Fruit fly (Drosophila melanogaster) whole organism, embryonic: ENCODE results near the gene BBIP1.

ENCODE experiments used
- Aef1 ChIP-seq: fragments of 200-800 bp; sonication (Bioruptor generic); IDR thresholded peaks from 3 replicates; pipeline ENCODE4 v1.3.6; 2022; ENCODE audit warnings: missing biosample characterization, missing genetic modification characterization
- Antp ChIP-seq: fragments of 200-800 bp; sonication (Bioruptor generic); optimal IDR thresholded peaks from 3 replicates; lab custom pipeline; 2016; ENCODE audit warnings: missing biosample characterization, missing genetic modification characterization
- Awh ChIP-seq: fragments of 200-800 bp; sonication (Bioruptor generic); IDR thresholded peaks from 2 replicates; pipeline ENCODE4, ENCODE4 v1.3.6; 2022; ENCODE audit warnings: missing biosample characterization, missing genetic modification characterization
- BEAF-32 ChIP-seq: fragments of 200-800 bp; sonication (Bioruptor generic); optimal IDR thresholded peaks from 3 replicates; lab custom pipeline; 2017; ENCODE audit warnings: missing biosample characterization, missing genetic modification characterization, mild to moderate bottlenecking, moderate library complexity, missing genetic modification reagents
- Bteb2 ChIP-seq: fragments of 200-800 bp; sonication (Bioruptor generic); optimal IDR thresholded peaks from 2 replicates; lab custom pipeline; 2016; ENCODE audit warnings: missing biosample characterization, missing genetic modification characterization
- CG10274 ChIP-seq: fragments of 200-800 bp; sonication (Bioruptor generic); optimal IDR thresholded peaks from 3 replicates; lab custom pipeline; 2017; ENCODE audit warnings: missing biosample characterization, mild to moderate bottlenecking, missing genetic modification characterization
- CG10366 ChIP-seq: fragments of 200-800 bp; sonication (Bioruptor generic); IDR thresholded peaks from 2 replicates; pipeline ENCODE4 v1.3.6; 2022; ENCODE audit warnings: missing biosample characterization, missing genetic modification characterization
- CG10654 ChIP-seq: fragments of 200-800 bp; sonication (Bioruptor generic); optimal IDR thresholded peaks from 2 replicates; lab custom pipeline; 2016; ENCODE audit warnings: missing biosample characterization, missing genetic modification characterization
- CG10979 ChIP-seq: fragments of 200-800 bp; sonication (Bioruptor generic); optimal IDR thresholded peaks from 2 replicates; lab custom pipeline; 2018; ENCODE audit warnings: missing biosample characterization, mild to moderate bottlenecking, missing genetic modification characterization, moderate library complexity
- CG11085 ChIP-seq: fragments of 200-800 bp; sonication (Bioruptor generic); IDR thresholded peaks from 2 replicates; pipeline ENCODE4 v1.3.6; 2022; ENCODE audit warnings: missing biosample characterization, missing genetic modification characterization
- CG11398 ChIP-seq: fragments of 200-800 bp; sonication (Bioruptor generic); optimal IDR thresholded peaks from 2 replicates; lab custom pipeline; 2016; ENCODE audit warnings: missing biosample characterization, missing genetic modification characterization
- CG11504 ChIP-seq: fragments of 200-800 bp; sonication (Bioruptor generic); optimal IDR thresholded peaks from 3 replicates; lab custom pipeline; 2019; ENCODE audit warnings: missing biosample characterization, mild to moderate bottlenecking, missing genetic modification characterization, moderate library complexity
- CG12769 ChIP-seq: fragments of 200-800 bp; sonication (Bioruptor generic); optimal IDR thresholded peaks from 2 replicates; lab custom pipeline; 2019; ENCODE audit warnings: missing biosample characterization, mild to moderate bottlenecking, missing genetic modification characterization, moderate library complexity
- CG14860 ChIP-seq: fragments of 200-800 bp; sonication (Bioruptor generic); IDR thresholded peaks from 3 replicates; pipeline ENCODE4 v1.3.6; 2022; ENCODE audit warnings: missing biosample characterization, missing genetic modification characterization; ENCODE audit not compliant: partially characterized antibody
- CG15011 ChIP-seq: fragments of 200-800 bp; sonication (Bioruptor generic); optimal IDR thresholded peaks from 3 replicates; lab custom pipeline; 2018; ENCODE audit warnings: missing biosample characterization, mild to moderate bottlenecking, missing genetic modification characterization
- CG1602 ChIP-seq: fragments of 200-800 bp; sonication (Bioruptor generic); optimal IDR thresholded peaks from 3 replicates; lab custom pipeline; 2016; ENCODE audit warnings: missing biosample characterization, missing genetic modification characterization
- CG17568 ChIP-seq: fragments of 200-800 bp; sonication (Bioruptor generic); optimal IDR thresholded peaks from 2 replicates; lab custom pipeline; 2018; ENCODE audit warnings: missing biosample characterization, mild to moderate bottlenecking, missing genetic modification characterization, moderate library complexity
- CG17829 ChIP-seq: fragments of 200-800 bp; optimal IDR thresholded peaks from 2 replicates; lab custom pipeline; 2019; ENCODE audit warnings: missing biosample characterization, mild to moderate bottlenecking, missing genetic modification characterization, moderate library complexity
- CG1792 ChIP-seq: fragments of 200-800 bp; sonication (Bioruptor generic); optimal IDR thresholded peaks from 2 replicates; lab custom pipeline; 2016; ENCODE audit warnings: missing biosample characterization, missing genetic modification characterization
- CG2199 ChIP-seq: fragments of 200-800 bp; sonication (Bioruptor generic); IDR thresholded peaks from 3 replicates; pipeline ENCODE4 v1.3.6; 2022; ENCODE audit warnings: missing biosample characterization, missing genetic modification characterization
- CG3407 ChIP-seq: fragments of 200-800 bp; sonication (Bioruptor generic); optimal IDR thresholded peaks from 2 replicates; lab custom pipeline; 2018; ENCODE audit warnings: missing biosample characterization, mild to moderate bottlenecking, missing genetic modification characterization
- CG7271 ChIP-seq: fragments of 200-800 bp; sonication (Bioruptor generic); optimal IDR thresholded peaks from 2 replicates; lab custom pipeline; 2018; ENCODE audit warnings: missing biosample characterization, mild to moderate bottlenecking, missing genetic modification characterization, moderate library complexity
- CG9817 ChIP-seq: fragments of 200-800 bp; sonication (Bioruptor generic); optimal IDR thresholded peaks from 2 replicates; lab custom pipeline; 2018; ENCODE audit warnings: missing biosample characterization, mild to moderate bottlenecking, missing genetic modification characterization, moderate library complexity
- CG9876 ChIP-seq: fragments of 200-800 bp; sonication (Bioruptor generic); optimal IDR thresholded peaks from 2 replicates; lab custom pipeline; 2016; ENCODE audit warnings: missing biosample characterization, missing genetic modification characterization
- Dek ChIP-seq: fragments of 200-800 bp; sonication (Bioruptor generic); optimal IDR thresholded peaks from 3 replicates; lab custom pipeline; 2019; ENCODE audit warnings: missing biosample characterization, mild to moderate bottlenecking, missing genetic modification characterization, moderate library complexity
- Hmr ChIP-seq: fragments of 200-800 bp; sonication (Bioruptor generic); optimal IDR thresholded peaks from 3 replicates; lab custom pipeline; 2017; ENCODE audit warnings: mild to moderate bottlenecking, missing biosample characterization, missing genetic modification reagents, missing genetic modification characterization
- Lhr ChIP-seq: fragments of 200-800 bp; sonication (Bioruptor generic); optimal IDR thresholded peaks from 3 replicates; lab custom pipeline; 2017; ENCODE audit warnings: mild to moderate bottlenecking, missing biosample characterization, missing genetic modification reagents, missing genetic modification characterization
- Meics ChIP-seq: fragments of 200-800 bp; sonication (Bioruptor generic); optimal IDR thresholded peaks from 2 replicates; lab custom pipeline; 2017; ENCODE audit warnings: missing biosample characterization, mild to moderate bottlenecking, missing genetic modification characterization
- Mes4 ChIP-seq: fragments of 200-800 bp; sonication (Bioruptor generic); optimal IDR thresholded peaks from 2 replicates; lab custom pipeline; 2016; ENCODE audit warnings: missing biosample characterization, missing genetic modification characterization
- Mrtf ChIP-seq: fragments of 200-800 bp; sonication (Bioruptor generic); IDR thresholded peaks from 3 replicates; pipeline ENCODE4 v1.3.6; 2022; ENCODE audit warnings: missing biosample characterization, missing genetic modification characterization
- Rfx ChIP-seq: fragments of 200-800 bp; sonication (Bioruptor generic); IDR thresholded peaks from 2 replicates; pipeline ENCODE4 v1.3.6; 2022; ENCODE audit warnings: missing biosample characterization, missing genetic modification characterization
- Sox100B ChIP-seq: fragments of 200-800 bp; sonication (Bioruptor generic); optimal IDR thresholded peaks from 3 replicates; lab custom pipeline; 2018; ENCODE audit warnings: missing biosample characterization, mild to moderate bottlenecking, missing genetic modification characterization
- bab2 ChIP-seq: fragments of 200-800 bp; sonication (Bioruptor generic); optimal IDR thresholded peaks from 2 replicates; lab custom pipeline; 2016; ENCODE audit warnings: missing biosample characterization, missing genetic modification characterization
- bbx ChIP-seq: fragments of 200-800 bp; sonication (Bioruptor generic); IDR thresholded peaks from 2 replicates; pipeline ENCODE4 v1.3.6; 2022; ENCODE audit warnings: missing biosample characterization, missing genetic modification characterization; ENCODE audit not compliant: partially characterized antibody
- bowl ChIP-seq: fragments of 200-800 bp; sonication (Bioruptor generic); IDR thresholded peaks from 2 replicates; pipeline ENCODE4 v1.3.6; 2022; ENCODE audit warnings: missing biosample characterization, missing genetic modification characterization
- cas ChIP-seq: fragments of 200-800 bp; sonication (Bioruptor generic); IDR thresholded peaks from 2 replicates; pipeline ENCODE4 v1.3.6; 2022; ENCODE audit warnings: missing biosample characterization, missing genetic modification characterization
- dan ChIP-seq: fragments of 200-800 bp; sonication (Bioruptor generic); IDR thresholded peaks from 2 replicates; pipeline ENCODE4 v1.3.6; 2022; ENCODE audit warnings: missing biosample characterization, missing genetic modification characterization
- danr ChIP-seq: fragments of 200-800 bp; sonication (Bioruptor generic); IDR thresholded peaks from 2 replicates; pipeline ENCODE4 v1.3.6; 2022; ENCODE audit warnings: missing biosample characterization, missing genetic modification characterization
- dati ChIP-seq: fragments of 200-800 bp; sonication (Bioruptor generic); IDR thresholded peaks from 2 replicates; pipeline ENCODE4 v1.3.6; 2022; ENCODE audit warnings: missing biosample characterization, missing genetic modification characterization
- dmrt99B ChIP-seq: fragments of 200-800 bp; sonication (Bioruptor generic); optimal IDR thresholded peaks from 2 replicates; lab custom pipeline; 2018; ENCODE audit warnings: missing biosample characterization, mild to moderate bottlenecking, missing genetic modification characterization, moderate library complexity
- gem ChIP-seq: fragments of 200-800 bp; sonication (Bioruptor generic); optimal IDR thresholded peaks from 2 replicates; lab custom pipeline; 2019; ENCODE audit warnings: missing biosample characterization, mild to moderate bottlenecking, missing genetic modification characterization, moderate library complexity
- grn ChIP-seq: fragments of 200-800 bp; sonication (Bioruptor generic); optimal IDR thresholded peaks from 3 replicates; lab custom pipeline; 2017; ENCODE audit warnings: missing biosample characterization, missing genetic modification characterization
- hth ChIP-seq: fragments of >200 bp; optimal IDR thresholded peaks from 2 replicates; lab custom pipeline; 2017; ENCODE audit warnings: inconsistent platforms
- nmo ChIP-seq: fragments of 200-800 bp; sonication (Bioruptor generic); optimal IDR thresholded peaks from 2 replicates; lab custom pipeline; 2018; ENCODE audit warnings: missing biosample characterization, mild to moderate bottlenecking, missing genetic modification characterization, moderate library complexity
- p53 ChIP-seq: fragments of 200-800 bp; sonication (Bioruptor generic); optimal IDR thresholded peaks from 2 replicates; lab custom pipeline; 2016; ENCODE audit warnings: missing biosample characterization, missing genetic modification characterization
- pum ChIP-seq: fragments of 200-800 bp; sonication (Bioruptor generic); optimal IDR thresholded peaks from 2 replicates; lab custom pipeline; 2016; ENCODE audit warnings: missing biosample characterization, missing genetic modification characterization
- schlank ChIP-seq: fragments of 200-800 bp; sonication (Bioruptor generic); optimal IDR thresholded peaks from 2 replicates; lab custom pipeline; 2018; ENCODE audit warnings: missing biosample characterization, mild to moderate bottlenecking, missing genetic modification characterization
- shn ChIP-seq: fragments of 200-800 bp; sonication (Bioruptor generic); optimal IDR thresholded peaks from 3 replicates; lab custom pipeline; 2016; ENCODE audit warnings: missing biosample characterization, missing genetic modification characterization
- sr ChIP-seq: fragments of 200-800 bp; sonication (Bioruptor generic); IDR thresholded peaks from 3 replicates; pipeline ENCODE4 v1.3.6; 2022; ENCODE audit warnings: missing biosample characterization, missing genetic modification characterization
- unc-4 ChIP-seq: fragments of 200-800 bp; sonication (Bioruptor generic); IDR thresholded peaks from 2 replicates; pipeline ENCODE4 v1.3.6; 2022; ENCODE audit warnings: missing biosample characterization, missing genetic modification characterization; ENCODE audit not compliant: partially characterized antibody

The BBIP1 gene

DNA sequence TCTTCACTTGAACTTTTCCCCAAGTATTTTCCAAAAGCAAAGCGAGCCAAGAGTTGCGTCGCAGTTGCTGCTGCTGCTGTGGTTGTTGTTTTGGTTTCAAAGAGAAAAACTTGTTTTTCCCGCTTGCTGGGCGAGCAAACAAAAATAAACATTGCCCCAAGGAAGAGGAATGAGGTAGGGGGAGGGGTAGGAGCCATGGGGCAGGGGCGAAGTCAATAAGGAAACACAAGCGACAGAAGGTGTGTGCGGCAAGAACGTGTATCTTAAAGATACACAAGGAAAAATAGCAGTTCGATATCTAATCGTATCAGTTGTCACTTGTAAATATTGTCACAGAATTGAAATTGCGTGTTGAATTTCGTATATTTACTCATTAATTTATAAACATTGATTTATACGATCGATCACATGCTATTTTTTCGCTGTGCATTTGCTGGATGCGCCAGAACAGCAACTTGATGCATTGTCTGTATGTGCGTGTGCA is 10.6 kb upstream of the BBIP1 start (continued):
- TF ChIP-seq danr (GFP tag; lab: Robert Waterston, UW) = no peak
- peak; percentile 83 for TF ChIP-seq gem (tag; lab: Kevin White, UChicago)
- peak; percentile 48 for TF ChIP-seq grn (GFP tag; lab: Kevin White, UChicago)
- no peak for TF ChIP-seq Aef1
- 0 out of 2 replicates have a peak, but pooled peaks have one; percentile 6 for TF ChIP-seq dan (GFP tag; lab: Robert Waterston, UW)
- TF ChIP-seq shn (GFP tag; lab: Kevin White, UChicago) = peak; percentile 38
- TF ChIP-seq CG10979 (tag; lab: Kevin White, UChicago) = peak; percentile 86
- TF ChIP-seq dati = 0 out of 2 replicates have a peak, but pooled peaks have one; percentile 46
- TF ChIP-seq cas = no peak
- peak; percentile 84 for TF ChIP-seq CG12769 (tag; lab: Kevin White, UChicago)
- peak; percentile 36 for TF ChIP-seq Dek (tag; lab: Kevin White, UChicago)
- peak; percentile 60 for TF ChIP-seq CG11504 (tag; lab: Kevin White, UChicago)
- TF ChIP-seq hth (lab: Kevin White, UChicago) = no peak
- TF ChIP-seq bbx = 0 out of 2 replicates have a peak, but pooled peaks have one; percentile 18
- TF ChIP-seq CG15011 (GFP tag; lab: Kevin White, UChicago) = peak; percentile 66
- TF ChIP-seq CG17568 (GFP tag; lab: Kevin White, UChicago) = peak; percentile 81
- no peak for TF ChIP-seq Bteb2
- TF ChIP-seq nmo (GFP tag; lab: Kevin White, UChicago) = peak; percentile 78
- TF ChIP-seq Hmr = peak; percentile 77
- TF ChIP-seq CG3407 (GFP tag; lab: Kevin White, UChicago) = peak; percentile 72
- TF ChIP-seq Mes4 = no peak
- TF ChIP-seq sr (GFP tag; lab: Robert Waterston, UW) = no peak; the same call in 2 of the 3 replicates
- TF ChIP-seq CG10274 = peak; percentile 38
- TF ChIP-seq bab2 = peak; percentile 63
- peak; percentile 24 for TF ChIP-seq Antp (GFP tag; lab: Kevin White, UChicago)
- TF ChIP-seq BEAF-32 = no peak
- TF ChIP-seq CG1602 = peak; percentile 60
- no peak for TF ChIP-seq p53
- TF ChIP-seq Lhr (GFP tag; lab: Kevin White, UChicago) = peak; percentile 56
- 0 out of 3 replicates have a peak, but pooled peaks have one; percentile 18 for TF ChIP-seq CG2199 (GFP tag; lab: Robert Waterston, UW)
- peak; percentile 33 for TF ChIP-seq CG9817 (tag; lab: Kevin White, UChicago)
- TF ChIP-seq CG11085 (GFP tag; lab: Robert Waterston, UW) = no peak
- no peak for TF ChIP-seq bowl
- TF ChIP-seq CG11398 = peak; percentile 7
- no peak for TF ChIP-seq CG7271 (tag; lab: Kevin White, UChicago)
- peak; percentile 39 for TF ChIP-seq CG10366 (GFP tag; lab: Robert Waterston, UW)
- peak; percentile 68 for TF ChIP-seq Meics (GFP tag; lab: Kevin White, UChicago)
- peak; percentile 70 for TF ChIP-seq CG10654 (GFP tag; lab: Kevin White, UChicago)
- TF ChIP-seq CG1792 (GFP tag; lab: Kevin White, UChicago) = no peak
- TF ChIP-seq CG14860 (GFP tag; lab: Robert Waterston, UW) = no peak
- peak; percentile 66; the same call in 1 of the 2 replicates for TF ChIP-seq Awh (GFP tag; lab: Robert Waterston, UW)
- TF ChIP-seq Mrtf (GFP tag; lab: Robert Waterston, UW) = no peak
- TF ChIP-seq schlank (tag; lab: Kevin White, UChicago) = peak; percentile 35
- TF ChIP-seq CG9876 = no peak
- TF ChIP-seq CG17829 (tag; lab: Kevin White, UChicago) = peak; percentile 84
- TF ChIP-seq unc-4 (GFP tag; lab: Robert Waterston, UW) = no peak
- TF ChIP-seq dmrt99B (tag; lab: Kevin White, UChicago) = peak; percentile 70
- TF ChIP-seq pum = peak; percentile 50
- TF ChIP-seq Sox100B (GFP tag; lab: Kevin White, UChicago) = peak; percentile 66
- peak; percentile 50; the same call in 1 of the 2 replicates for TF ChIP-seq Rfx (GFP tag; lab: Robert Waterston, UW)
